Worm (Caenorhabditis elegans): ENCODE results near the gene fipr-27.

DNA sequence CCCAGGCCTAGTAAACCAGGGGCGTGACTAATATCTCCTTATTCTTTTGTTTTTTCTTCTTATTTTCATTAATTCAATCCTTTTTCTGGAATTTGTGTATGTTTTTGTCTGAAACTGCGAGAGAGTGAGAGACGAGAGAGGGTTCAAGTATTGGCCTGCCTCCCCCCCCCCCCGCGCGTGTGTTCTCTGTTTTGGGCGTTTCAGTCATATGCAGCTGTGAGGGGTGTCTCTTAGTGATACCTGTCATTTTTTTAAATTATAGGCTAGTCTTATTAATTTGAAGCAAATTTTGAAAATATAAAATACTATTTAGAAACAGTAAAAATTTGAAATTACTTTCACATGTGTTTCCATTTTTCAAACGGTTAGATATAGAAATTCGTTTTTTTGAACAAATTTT is 28.8 kb downstream of the fipr-27 start:
- TF ChIP-seq mes-4 (tag; optimal IDR thresholded peaks at IDR 0.05) (no peak), C17E4.6 (GFP tag; IDR thresholded peaks at IDR 0.05) (no peak), unc-62 (GFP tag; optimal IDR thresholded peaks at IDR 0.05) (no peak), ztf-25 (GFP tag; IDR thresholded peaks at IDR 0.05) (no peak), B0336.3 (GFP tag; IDR thresholded peaks at IDR 0.05) (no peak), ama-1 (optimal IDR thresholded peaks at IDR 0.05) (no peak), ama-1 (GFP tag; optimal IDR thresholded peaks at IDR 0.05) (no peak)
